Fruit fly (Drosophila melanogaster) whole organism, adult: ENCODE results near the gene CG14042.
A peak's percentile ranks its signal among the peaks of the same experiment; 100 is the strongest.

Source experiments
- CG11617 ChIP-seq: fragments of 200-800 bp; sonication (Bioruptor generic); optimal IDR thresholded peaks from 2 replicates; lab custom pipeline; 2017; ENCODE audit warnings: mild to moderate bottlenecking, missing biosample characterization, missing genetic modification reagents, missing genetic modification characterization
- CG12768 ChIP-seq: fragments of 200-800 bp; sonication (Bioruptor generic); optimal IDR thresholded peaks from 2 replicates; lab custom pipeline; 2017; ENCODE audit warnings: missing biosample characterization, missing genetic modification characterization, mild to moderate bottlenecking, moderate library complexity, missing genetic modification reagents
- CG14711 ChIP-seq: fragments of 200-800 bp; sonication (Bioruptor generic); optimal IDR thresholded peaks from 2 replicates; lab custom pipeline; 2018; ENCODE audit warnings: missing biosample characterization, mild to moderate bottlenecking, missing genetic modification characterization, moderate library complexity
- CG1620 ChIP-seq: fragments of 200-800 bp; sonication (Bioruptor generic); optimal IDR thresholded peaks from 2 replicates; lab custom pipeline; 2016; ENCODE audit warnings: missing biosample characterization, missing genetic modification characterization
- CG33017 ChIP-seq: fragments of 200-800 bp; sonication (Bioruptor generic); optimal IDR thresholded peaks from 2 replicates; lab custom pipeline; 2018; ENCODE audit warnings: missing biosample characterization, mild to moderate bottlenecking, missing genetic modification characterization, moderate library complexity
- CG5204 ChIP-seq: fragments of 200-800 bp; sonication (Bioruptor generic); optimal IDR thresholded peaks from 2 replicates; lab custom pipeline; 2016; ENCODE audit warnings: missing biosample characterization, missing genetic modification characterization
- CG7045 ChIP-seq: fragments of 200-800 bp; sonication (Bioruptor generic); optimal IDR thresholded peaks from 2 replicates; lab custom pipeline; 2017; ENCODE audit warnings: missing biosample characterization, mild to moderate bottlenecking, missing genetic modification characterization
- CG7101 ChIP-seq: fragments of 200-800 bp; sonication (Bioruptor generic); optimal IDR thresholded peaks from 2 replicates; lab custom pipeline; 2018; ENCODE audit warnings: missing biosample characterization, mild to moderate bottlenecking, missing genetic modification characterization, moderate library complexity
- Clk ChIP-seq: fragments of 200-800 bp; sonication (Bioruptor generic); optimal IDR thresholded peaks from 2 replicates; lab custom pipeline; 2017; ENCODE audit warnings: missing biosample characterization, missing genetic modification characterization
- Crg-1 ChIP-seq: fragments of 200-800 bp; sonication (Bioruptor generic); optimal IDR thresholded peaks from 2 replicates; lab custom pipeline; 2016; ENCODE audit warnings: missing biosample characterization, missing genetic modification characterization
- Hr96 ChIP-seq: fragments of 200-800 bp; sonication (Bioruptor generic); optimal IDR thresholded peaks from 2 replicates; lab custom pipeline; 2016; ENCODE audit warnings: missing biosample characterization, missing genetic modification characterization
- Mnt ChIP-seq: fragments of 200-800 bp; sonication (Bioruptor generic); optimal IDR thresholded peaks from 2 replicates; lab custom pipeline; 2016; ENCODE audit warnings: missing biosample characterization, mild to moderate bottlenecking, missing genetic modification characterization
- bab1 ChIP-seq: fragments of 200-800 bp; sonication (Bioruptor generic); optimal IDR thresholded peaks from 3 replicates; lab custom pipeline; 2019; ENCODE audit warnings: missing biosample characterization, mild to moderate bottlenecking, missing genetic modification characterization, moderate library complexity
- cic ChIP-seq: fragments of 200-800 bp; sonication (Bioruptor generic); optimal IDR thresholded peaks from 2 replicates; lab custom pipeline; 2017; ENCODE audit warnings: missing biosample characterization, mild to moderate bottlenecking, missing genetic modification characterization, moderate library complexity
- cnc ChIP-seq, 2 experiments: fragments of >200 bp; optimal IDR thresholded peaks; 2 replicates each; lab custom pipeline; 2017
- kay ChIP-seq: fragments of 200-800 bp; sonication (Bioruptor generic); peaks from one replicate; lab custom pipeline; 2016; ENCODE audit warnings: missing biosample characterization, missing genetic modification characterization, borderline replicate concordance
- ovo ChIP-seq: fragments of 200-800 bp; sonication (Bioruptor generic); optimal IDR thresholded peaks from 2 replicates; lab custom pipeline; 2016; ENCODE audit warnings: missing biosample characterization, missing genetic modification characterization
- pad ChIP-seq: fragments of 200-800 bp; sonication (Bioruptor generic); optimal IDR thresholded peaks from 3 replicates; lab custom pipeline; 2017; ENCODE audit warnings: missing biosample characterization, missing genetic modification characterization, mild to moderate bottlenecking, moderate library complexity, missing genetic modification reagents
- tj ChIP-seq: fragments of 200-800 bp; sonication (Bioruptor generic); optimal IDR thresholded peaks from 3 replicates; lab custom pipeline; 2017; ENCODE audit warnings: missing biosample characterization, mild to moderate bottlenecking, missing genetic modification characterization, moderate library complexity
- toe ChIP-seq: fragments of 200-800 bp; sonication (Bioruptor generic); optimal IDR thresholded peaks from 2 replicates; lab custom pipeline; 2016; ENCODE audit warnings: missing biosample characterization, missing genetic modification characterization

CG14042 gene

DNA sequence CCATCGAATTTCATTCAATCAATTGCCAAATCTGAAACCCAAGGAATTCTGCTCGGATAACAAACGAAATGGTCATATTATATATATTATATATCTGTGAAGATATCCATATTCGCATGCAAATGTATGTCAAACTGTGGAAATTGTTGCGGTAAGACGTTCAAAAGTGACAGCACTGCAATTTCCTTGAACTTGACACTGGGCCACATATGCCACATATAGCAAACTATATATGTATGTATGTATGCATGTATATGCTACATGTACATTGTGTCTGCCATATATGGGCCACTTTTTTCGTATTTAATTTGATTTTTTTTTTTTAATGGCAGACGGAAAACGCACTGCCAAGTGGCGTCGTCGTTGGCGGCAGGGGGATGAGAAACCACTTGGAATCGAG is 17.0 kb upstream of the CG14042 start:
- TF ChIP-seq toe (GFP tag; lab: Kevin White, UChicago) (no peak), tj (peak; percentile 91), Hr96 (GFP tag; lab: Kevin White, UChicago) (no peak), Crg-1 (GFP tag; lab: Kevin White, UChicago) (no peak)

DNA sequence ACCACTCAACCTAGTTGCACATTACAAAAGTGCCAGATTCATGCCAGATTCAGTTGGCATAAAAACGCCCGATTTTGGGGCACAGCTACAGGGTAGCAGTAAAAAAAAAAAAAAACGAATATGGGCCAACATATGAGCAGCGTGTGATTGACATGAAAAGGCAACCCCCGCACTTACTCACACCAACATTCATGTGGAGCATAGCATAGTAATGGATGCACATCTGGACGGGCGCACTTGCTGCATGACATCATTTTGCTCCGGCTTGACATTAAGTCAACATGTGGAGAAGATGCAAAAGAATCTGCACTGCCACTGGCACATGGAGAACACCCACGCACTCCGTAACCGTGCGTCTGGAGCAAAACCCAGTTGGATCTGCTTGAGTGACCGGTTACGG is 14.9 kb upstream of the CG14042 start:
- TF ChIP-seq Mnt: no peak
- TF ChIP-seq ovo (GFP tag; lab: Kevin White, UChicago): no peak
- TF ChIP-seq CG7101: no peak

DNA sequence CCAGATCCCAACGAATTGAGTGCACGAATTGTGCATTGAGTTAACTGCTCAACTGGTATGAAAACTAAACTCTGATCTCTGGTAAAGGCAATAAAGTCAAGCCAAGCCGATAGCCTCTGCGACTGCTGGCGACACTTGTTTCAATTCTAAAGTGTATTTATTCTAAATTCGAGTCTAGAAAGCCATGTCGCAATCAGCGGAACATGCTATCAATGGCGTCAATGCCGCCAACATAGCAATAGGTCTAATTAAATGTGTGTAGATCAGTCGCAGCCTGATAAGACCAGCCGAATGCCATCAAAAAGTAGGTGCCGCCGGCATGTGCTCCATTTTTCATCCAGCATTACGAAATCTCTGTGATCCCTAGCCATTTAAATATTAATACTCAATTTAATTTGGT is 12.0 kb upstream of the CG14042 start:
- TF ChIP-seq bab1 (GFP tag; lab: Kevin White, UChicago) (no peak), cic (GFP tag; lab: Kevin White, UChicago) (no peak), Hr96 (GFP tag; lab: Kevin White, UChicago) (no peak), cnc (optimal IDR thresholded peaks at IDR 0.05; lab: Kevin White, UChicago) (no peak), CG1620 (no peak), CG7101 (no peak), toe (GFP tag; lab: Kevin White, UChicago) (no peak), CG7045 (GFP tag; lab: Kevin White, UChicago) (no peak), CG14711 (tag; lab: Kevin White, UChicago) (no peak), Mnt (no peak), Clk (GFP tag; lab: Kevin White, UChicago) (no peak)

DNA sequence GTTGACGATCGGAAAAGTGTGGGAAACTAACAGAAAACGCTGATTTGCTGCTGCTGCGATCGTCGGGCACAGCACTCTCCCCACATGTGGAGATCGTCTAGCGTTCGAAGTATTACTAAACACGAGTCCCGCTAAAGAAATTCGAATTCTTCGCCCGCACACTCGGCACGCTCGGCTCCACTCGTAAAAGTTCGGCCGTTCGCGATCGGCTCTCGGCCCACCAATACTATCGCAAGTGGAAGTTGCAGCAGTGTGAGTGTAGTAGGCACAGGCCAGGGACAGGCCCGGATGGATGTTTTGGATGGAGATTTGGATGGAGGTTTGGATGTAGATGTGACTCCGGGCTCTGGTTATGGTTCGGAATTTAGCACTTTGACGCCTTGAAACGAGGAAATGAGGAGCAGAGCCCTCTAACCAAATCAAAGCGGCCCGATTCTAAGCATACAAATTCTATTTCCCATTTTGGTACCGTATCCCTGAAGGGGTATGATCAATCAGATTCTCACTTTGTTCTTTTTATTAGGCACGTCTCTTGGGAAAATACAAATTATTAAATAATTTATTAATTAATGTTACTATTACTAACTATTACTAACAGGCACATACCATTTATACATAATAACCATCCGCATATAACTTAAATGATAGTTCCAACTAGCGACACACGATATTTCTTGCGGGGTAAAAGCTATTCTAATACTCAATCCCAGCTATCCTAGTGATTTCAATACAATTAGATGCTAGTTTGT is 10.0 kb upstream of the CG14042 start:
- TF ChIP-seq bab1 (GFP tag; lab: Kevin White, UChicago) (no peak), tj (peak; percentile 41), cnc (optimal IDR thresholded peaks at IDR 0.05; lab: Kevin White, UChicago) (no peak), cic (GFP tag; lab: Kevin White, UChicago) (peak; percentile 3)

DNA sequence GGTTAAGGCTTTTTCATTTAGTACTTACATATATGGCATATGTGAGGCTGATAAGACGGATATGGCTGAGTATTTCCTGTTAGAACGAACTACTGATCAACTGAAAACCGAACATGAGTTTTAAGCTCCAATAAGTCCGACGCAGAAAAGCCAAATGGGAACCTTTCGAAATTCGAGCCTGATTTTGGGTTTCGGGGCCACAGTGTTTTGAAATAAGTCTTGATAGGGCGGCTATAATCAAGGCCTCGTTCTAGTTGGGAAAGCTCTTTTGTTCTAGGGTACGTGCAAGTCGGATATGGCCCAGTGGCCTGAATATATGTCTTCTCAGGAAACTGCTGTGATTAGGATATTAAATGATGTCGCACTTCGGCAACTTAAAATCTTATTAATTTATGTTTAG is 9.4 kb upstream of the CG14042 start, which contains the start of gene vkg:
TSS of gene vkg (minus strand) at position 101 of the 400 bp plus-strand sequence.
- TF ChIP-seq Mnt (no peak), CG7101 (no peak), CG12768 (GFP tag; lab: Kevin White, UChicago) (no peak), CG14711 (tag; lab: Kevin White, UChicago) (no peak), bab1 (GFP tag; lab: Kevin White, UChicago) (no peak), cic (GFP tag; lab: Kevin White, UChicago) (no peak), pad (GFP tag; lab: Kevin White, UChicago) (no peak), Clk (GFP tag; lab: Kevin White, UChicago) (no peak), CG33017 (no peak), CG11617 (no peak)

DNA sequence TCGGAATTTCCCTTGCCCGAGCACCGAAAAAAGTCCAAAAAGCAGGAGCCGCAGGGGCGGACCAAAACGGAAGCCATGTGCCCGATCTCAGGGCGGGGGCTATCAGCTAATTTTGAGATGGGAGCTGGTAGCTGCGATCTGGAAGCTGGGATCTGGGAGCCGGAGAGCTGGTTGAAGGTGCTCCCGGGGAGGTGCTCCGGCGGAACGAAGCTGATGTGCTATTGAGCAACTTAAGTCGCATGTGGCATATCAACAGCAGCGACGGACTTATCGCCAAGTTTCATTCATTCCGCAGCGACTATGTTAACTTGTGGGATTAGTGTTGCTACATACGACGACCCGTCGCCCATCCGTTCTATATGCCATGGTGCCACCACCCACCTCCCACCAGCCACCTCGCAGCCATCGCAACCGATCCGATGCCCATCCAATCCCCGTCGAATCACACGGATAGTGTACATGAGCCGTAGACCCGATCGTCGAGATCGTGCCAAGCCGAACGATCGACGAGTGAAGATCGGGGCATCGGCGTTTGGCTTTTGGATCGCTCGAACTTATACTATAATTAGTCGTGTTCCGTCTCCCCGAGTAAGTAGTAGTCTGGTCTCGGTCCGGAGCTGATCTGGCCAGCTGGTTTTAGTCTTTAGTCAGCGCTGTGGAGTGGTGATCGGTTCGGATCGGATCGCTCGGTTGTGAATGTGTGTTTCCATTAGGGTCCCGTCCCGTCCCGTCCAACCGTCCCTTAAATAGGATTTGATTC is 8.3 kb upstream of the CG14042 start, which contains the start of gene Col4a1:
TSS of gene Col4a1 (plus strand) at position 561 of the 760 bp plus-strand sequence.
- TF ChIP-seq CG1620 (no peak), ovo (GFP tag; lab: Kevin White, UChicago) (no peak), CG33017 (no peak), tj (no peak), cic (GFP tag; lab: Kevin White, UChicago) (peak; percentile 72), CG12768 (GFP tag; lab: Kevin White, UChicago) (peak; percentile 49), Mnt (peak; percentile 7)

DNA sequence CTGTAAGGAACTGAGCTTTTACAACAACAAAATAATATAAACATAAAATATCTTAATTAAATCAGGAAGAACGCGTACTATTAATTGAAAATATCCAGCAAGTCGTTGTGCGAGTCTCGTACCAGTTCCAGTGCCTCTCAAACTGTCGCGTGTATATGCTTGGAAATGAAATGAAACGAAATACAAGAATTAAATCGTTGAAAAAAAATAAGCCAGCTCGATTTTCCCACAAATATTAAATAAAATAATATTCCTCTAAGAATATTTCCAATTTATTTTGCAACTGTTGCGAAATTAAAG is 7.8 kb upstream of the CG14042 start:
- no peak for TF ChIP-seq bab1 (GFP tag; lab: Kevin White, UChicago)
- TF ChIP-seq tj: peak; percentile 60
- TF ChIP-seq kay: peak; percentile 33

DNA sequence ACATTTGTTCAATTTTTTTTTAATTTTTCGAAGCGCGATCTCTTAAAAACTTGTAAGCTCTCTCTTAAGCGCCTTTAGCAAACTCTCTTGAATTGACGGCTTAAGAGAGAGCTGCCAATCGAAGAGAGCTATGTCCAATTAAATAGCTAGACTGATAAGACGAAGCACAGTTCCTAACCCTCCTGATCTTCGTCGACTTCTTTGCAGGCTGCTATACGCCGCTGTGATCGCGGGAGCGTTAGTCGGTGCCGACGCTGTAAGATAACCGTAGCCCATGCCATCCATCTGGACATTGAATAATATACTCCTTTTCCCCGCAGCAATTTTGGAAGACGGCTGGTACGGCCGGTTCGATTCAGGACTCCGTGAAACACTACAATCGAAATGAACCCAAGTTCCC is 7.0 kb upstream of the CG14042 start:
- TF ChIP-seq Clk (GFP tag; lab: Kevin White, UChicago) (no peak), Crg-1 (GFP tag; lab: Kevin White, UChicago) (no peak), kay (no peak), CG12768 (GFP tag; lab: Kevin White, UChicago) (no peak), pad (GFP tag; lab: Kevin White, UChicago) (no peak), toe (GFP tag; lab: Kevin White, UChicago) (no peak), tj (no peak), CG1620 (no peak), cic (GFP tag; lab: Kevin White, UChicago) (no peak), ovo (GFP tag; lab: Kevin White, UChicago) (no peak), CG14711 (tag; lab: Kevin White, UChicago) (no peak), Hr96 (GFP tag; lab: Kevin White, UChicago) (no peak), Mnt (no peak), CG5204 (GFP tag; lab: Kevin White, UChicago) (no peak), cnc (optimal IDR thresholded peaks at IDR 0.05; lab: Kevin White, UChicago) (no peak), CG7045 (GFP tag; lab: Kevin White, UChicago) (no peak), CG11617 (no peak), CG7101 (no peak), bab1 (GFP tag; lab: Kevin White, UChicago) (no peak), CG33017 (no peak)
